Fruit fly (Drosophila melanogaster): Measurements from ENCODE around the gene sip2.

The sip2 gene

DNA sequence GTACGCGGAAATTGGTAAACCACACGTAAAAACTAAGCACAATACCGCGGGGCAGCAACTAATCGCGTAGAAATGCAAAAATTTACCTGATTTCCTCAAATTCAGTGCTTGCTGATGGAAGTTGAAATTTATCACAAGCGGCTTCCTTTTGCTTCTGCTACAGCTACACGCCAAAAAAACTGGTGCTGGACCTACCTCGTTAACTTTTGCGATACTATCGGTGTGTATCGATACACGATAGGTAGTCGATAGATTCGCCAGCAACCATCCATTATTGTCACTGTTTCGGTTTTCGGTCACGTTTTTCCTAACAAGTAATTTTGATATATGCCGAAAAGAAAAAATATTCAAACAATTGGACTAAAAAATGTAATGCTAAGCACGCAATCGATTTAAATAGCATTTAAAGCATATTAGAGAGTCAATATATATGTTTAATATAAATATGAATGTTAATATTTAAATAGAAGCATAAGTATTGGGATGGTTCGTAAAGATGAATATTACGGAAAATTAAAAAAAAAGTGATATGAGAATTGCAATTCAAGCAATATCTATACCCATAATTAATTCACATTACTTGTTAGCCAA lies 3.6 kb upstream of the sip2 start, which contains the start of gene Sumo (continued):
- TF ChIP-seq CG31441 (GFP tag; IDR thresholded peaks at IDR 0.05) (peak; percentile 86), CG11504 (tag; optimal IDR thresholded peaks at IDR 0.05) (peak; percentile 39), MESR4 (GFP tag; optimal IDR thresholded peaks at IDR 0.05) (peak; percentile 81), Med (GFP tag) (peak; percentile 82), NC2α (GFP tag; optimal IDR thresholded peaks at IDR 0.05) (no peak), CG6689 (GFP tag; IDR thresholded peaks at IDR 0.05) (no peak), CG17912 (GFP tag; optimal IDR thresholded peaks at IDR 0.05) (no peak), HmgD (GFP tag; optimal IDR thresholded peaks at IDR 0.05) (no peak), sr (GFP tag; IDR thresholded peaks at IDR 0.05) (no peak), row (GFP tag; IDR thresholded peaks at IDR 0.05) (peak; percentile 93), Doc3 (GFP tag; IDR thresholded peaks at IDR 0.05; ENCODE audit: partially characterized antibody) (peak; percentile 80), Mrtf (GFP tag; IDR thresholded peaks at IDR 0.05) (no peak), BtbVII (GFP tag; optimal IDR thresholded peaks at IDR 0.05) (no peak), CG10147 (GFP tag; optimal IDR thresholded peaks at IDR 0.05) (peak; percentile 42), CG13123 (GFP tag; optimal IDR thresholded peaks at IDR 0.05) (no peak), CG11093 (GFP tag; IDR thresholded peaks at IDR 0.05) (no peak), CG10366 (GFP tag; IDR thresholded peaks at IDR 0.05) (no peak), klu (GFP tag; IDR thresholded peaks at IDR 0.05) (no peak), Ada2b (GFP tag; IDR thresholded peaks at IDR 0.05) (no peak), CG6254 (GFP tag; optimal IDR thresholded peaks at IDR 0.05) (no peak), wek (GFP tag; optimal IDR thresholded peaks at IDR 0.05) (no peak), kni (GFP tag; optimal IDR thresholded peaks at IDR 0.05) (no peak), Aef1 (GFP tag; IDR thresholded peaks at IDR 0.05) (no peak), CG9876 (GFP tag; optimal IDR thresholded peaks at IDR 0.05) (no peak), CG11456 (GFP tag; IDR thresholded peaks at IDR 0.05) (peak; percentile 74; the same call in 2 of the 3 replicates), cwo (GFP tag; optimal IDR thresholded peaks at IDR 0.05) (no peak), CG14860 (GFP tag; IDR thresholded peaks at IDR 0.05; ENCODE audit: partially characterized antibody) (peak; percentile 99), pita (GFP tag; optimal IDR thresholded peaks at IDR 0.05) (no peak), fd102C (GFP tag; optimal IDR thresholded peaks at IDR 0.05) (no peak), Dbx (GFP tag; IDR thresholded peaks at IDR 0.05) (peak; percentile 59; the same call in 2 of the 3 replicates), Dek (tag; optimal IDR thresholded peaks at IDR 0.05) (peak; percentile 42), CG4617 (GFP tag; optimal IDR thresholded peaks at IDR 0.05; ENCODE audit: borderline replicate concordance) (no peak), emc (GFP tag; optimal IDR thresholded peaks at IDR 0.05) (no peak), twi (tag; optimal IDR thresholded peaks at IDR 0.05) (peak; percentile 1), Dref (GFP tag; IDR thresholded peaks at IDR 0.05) (peak; percentile 93), CG7786 (GFP tag; optimal IDR thresholded peaks at IDR 0.05) (no peak), pzg (GFP tag; optimal IDR thresholded peaks at IDR 0.05) (peak; percentile 79), CG16779 (GFP tag; IDR thresholded peaks at IDR 0.05) (no peak), caup (GFP tag; optimal IDR thresholded peaks at IDR 0.05; ENCODE audit: severe bottlenecking) (no peak), jing (GFP tag; optimal IDR thresholded peaks at IDR 0.05) (no peak), CG11247 (GFP tag; IDR thresholded peaks at IDR 0.05) (no peak), CG4424 (GFP tag; optimal IDR thresholded peaks at IDR 0.05) (peak; percentile 20), B-H1 (GFP tag; IDR thresholded peaks at IDR 0.05) (no peak), Atf6 (GFP tag; IDR thresholded peaks at IDR 0.05) (no peak), Rx (GFP tag; IDR thresholded peaks at IDR 0.05) (no peak), shn (GFP tag; optimal IDR thresholded peaks at IDR 0.05) (no peak), dysf (GFP tag; IDR thresholded peaks at IDR 0.05) (0 out of 3 replicates have a peak, but pooled peaks have one; percentile 7), Hey (tag; optimal IDR thresholded peaks at IDR 0.05) (no peak), CG2202 (tag; optimal IDR thresholded peaks at IDR 0.05) (no peak), en (GFP tag; optimal IDR thresholded peaks at IDR 0.05) (no peak), Dip2 (GFP tag; IDR thresholded peaks at IDR 0.05) (no peak)

Data from whole organism, embryonic.